Fruit fly (Drosophila melanogaster) whole organism, prepupa: ENCODE measurements around the gene CG9368.

Source experiments
- Blimp-1 ChIP-seq: fragments of 200-800 bp; sonication (Bioruptor generic); optimal IDR thresholded peaks from 3 replicates; lab custom pipeline; 2017; ENCODE audit warnings: missing biosample characterization, missing genetic modification characterization, mild to moderate bottlenecking, moderate library complexity, missing genetic modification reagents
- CG10631 ChIP-seq: fragments of 200-800 bp; sonication (Bioruptor generic); optimal IDR thresholded peaks from 2 replicates; lab custom pipeline; 2016; ENCODE audit warnings: missing biosample characterization, missing genetic modification characterization
- CG10669 ChIP-seq: fragments of 200-800 bp; sonication (Bioruptor generic); optimal IDR thresholded peaks from 3 replicates; lab custom pipeline; 2018; ENCODE audit warnings: missing biosample characterization, mild to moderate bottlenecking, missing genetic modification characterization, moderate library complexity
- CG11294 ChIP-seq: fragments of 200-800 bp; sonication (Bioruptor generic); IDR thresholded peaks from 2 replicates; pipeline ENCODE4 v1.3.6; 2022; ENCODE audit warnings: missing biosample characterization, missing genetic modification characterization
- CG11762 ChIP-seq: fragments of 200-800 bp; sonication (Bioruptor generic); optimal IDR thresholded peaks from 3 replicates; lab custom pipeline; 2016; ENCODE audit warnings: missing biosample characterization, missing genetic modification characterization; ENCODE audit not compliant: insufficient read depth
- CG11902 ChIP-seq: fragments of 200-800 bp; sonication (Bioruptor generic); optimal IDR thresholded peaks from 3 replicates; lab custom pipeline; 2016; ENCODE audit warnings: missing biosample characterization, missing genetic modification characterization
- CG15336 ChIP-seq: fragments of 200-800 bp; sonication (Bioruptor generic); IDR thresholded peaks from 2 replicates; pipeline ENCODE4 v1.3.6; 2022; ENCODE audit warnings: missing biosample characterization, missing genetic modification characterization
- CG1621 ChIP-seq: fragments of 200-800 bp; sonication (Bioruptor generic); optimal IDR thresholded peaks from 3 replicates; lab custom pipeline; 2018; ENCODE audit warnings: missing biosample characterization, mild to moderate bottlenecking, missing genetic modification characterization
- CG16779 ChIP-seq: fragments of 200-800 bp; sonication (Bioruptor generic); optimal IDR thresholded peaks from 3 replicates; lab custom pipeline; 2017; ENCODE audit warnings: missing biosample characterization, mild to moderate bottlenecking, missing genetic modification characterization
- CG3032 ChIP-seq: fragments of 200-800 bp; optimal IDR thresholded peaks from 2 replicates; lab custom pipeline; 2019; ENCODE audit warnings: missing biosample characterization, mild to moderate bottlenecking, missing genetic modification characterization, moderate library complexity
- CG32006 ChIP-seq: fragments of 200-800 bp; sonication (Bioruptor generic); optimal IDR thresholded peaks from 3 replicates; lab custom pipeline; 2017; ENCODE audit warnings: missing biosample characterization, mild to moderate bottlenecking, missing genetic modification characterization
- CG34406 ChIP-seq: fragments of 200-800 bp; sonication (Bioruptor generic); optimal IDR thresholded peaks from 3 replicates; lab custom pipeline; 2016; ENCODE audit warnings: missing biosample characterization, missing genetic modification characterization
- CG4318 ChIP-seq: fragments of 200-800 bp; sonication (Bioruptor generic); optimal IDR thresholded peaks from 3 replicates; lab custom pipeline; 2017; ENCODE audit warnings: missing biosample characterization, mild to moderate bottlenecking, missing genetic modification characterization
- CG6163 ChIP-seq: fragments of 200-800 bp; sonication (Bioruptor generic); IDR thresholded peaks from 3 replicates; pipeline ENCODE4 v1.3.6; 2022; ENCODE audit warnings: missing biosample characterization, missing genetic modification characterization
- CG6276 ChIP-seq: fragments of 200-800 bp; sonication (Bioruptor generic); optimal IDR thresholded peaks from 2 replicates; lab custom pipeline; 2017; ENCODE audit warnings: missing biosample characterization, mild to moderate bottlenecking, missing genetic modification characterization
- CG6792 ChIP-seq: fragments of 200-800 bp; sonication (Bioruptor generic); optimal IDR thresholded peaks from 3 replicates; lab custom pipeline; 2016; ENCODE audit warnings: missing biosample characterization, missing genetic modification characterization
- CG6808 ChIP-seq: fragments of 200-800 bp; sonication (Bioruptor generic); optimal IDR thresholded peaks from 3 replicates; lab custom pipeline; 2017; ENCODE audit warnings: missing biosample characterization, missing genetic modification characterization, mild to moderate bottlenecking, moderate library complexity, missing genetic modification reagents
- CG6854 ChIP-seq: fragments of 200-800 bp; sonication (Bioruptor generic); optimal IDR thresholded peaks from 2 replicates; lab custom pipeline; 2017; ENCODE audit warnings: missing biosample characterization, mild to moderate bottlenecking, missing genetic modification characterization
- CG7368 ChIP-seq: fragments of 200-800 bp; sonication (Bioruptor generic); optimal IDR thresholded peaks from 3 replicates; lab custom pipeline; 2016; ENCODE audit warnings: missing biosample characterization, missing genetic modification characterization
- CG8119 ChIP-seq: fragments of 200-800 bp; sonication (Bioruptor generic); IDR thresholded peaks from 3 replicates; pipeline ENCODE4 v1.3.6; 2022; ENCODE audit warnings: missing biosample characterization, missing genetic modification characterization
- CG8319 ChIP-seq: fragments of 200-800 bp; sonication (Bioruptor generic); optimal IDR thresholded peaks from 3 replicates; lab custom pipeline; 2016; ENCODE audit warnings: missing biosample characterization, missing genetic modification characterization
- CG8632 ChIP-seq: fragments of 200-800 bp; sonication (Bioruptor generic); optimal IDR thresholded peaks from 3 replicates; lab custom pipeline; 2016; ENCODE audit warnings: missing biosample characterization, missing genetic modification characterization
- Eip78C ChIP-seq: fragments of 200-800 bp; sonication (Bioruptor generic); peaks from one replicate; lab custom pipeline; 2016; ENCODE audit warnings: missing biosample characterization, missing genetic modification characterization
- Eip93F ChIP-seq: fragments of 200-800 bp; sonication (Bioruptor generic); optimal IDR thresholded peaks from 2 replicates; lab custom pipeline; 2016; ENCODE audit warnings: missing biosample characterization, mild to moderate bottlenecking, missing genetic modification characterization
- Ets96B ChIP-seq: fragments of 200-800 bp; optimal IDR thresholded peaks from 2 replicates; lab custom pipeline; 2019; ENCODE audit warnings: missing biosample characterization, mild to moderate bottlenecking, missing genetic modification characterization, moderate library complexity
- Gug ChIP-seq: fragments of 200-800 bp; sonication (Bioruptor generic); IDR thresholded peaks from 2 replicates; pipeline ENCODE4 v1.3.6; 2022; ENCODE audit warnings: missing biosample characterization, missing genetic modification characterization
- Hr38 ChIP-seq: sonication (Bioruptor generic); optimal IDR thresholded peaks from 2 replicates; lab custom pipeline; 2016; ENCODE audit warnings: missing biosample characterization, missing genetic modification characterization
- Hr39 ChIP-seq: fragments of 200-800 bp; sonication (Bioruptor generic); optimal IDR thresholded peaks from 2 replicates; lab custom pipeline; 2016; ENCODE audit warnings: missing biosample characterization, missing genetic modification characterization
- Hr4 ChIP-seq: fragments of 200-800 bp; sonication (Bioruptor generic); optimal IDR thresholded peaks from 3 replicates; lab custom pipeline; 2016; ENCODE audit warnings: missing biosample characterization, missing genetic modification characterization
- Lpt ChIP-seq: fragments of 200-800 bp; sonication (Bioruptor generic); optimal IDR thresholded peaks from 3 replicates; lab custom pipeline; 2016; ENCODE audit warnings: missing biosample characterization, missing genetic modification characterization
- Met ChIP-seq: fragments of 200-800 bp; sonication (Bioruptor generic); optimal IDR thresholded peaks from 3 replicates; lab custom pipeline; 2016; ENCODE audit warnings: missing biosample characterization, missing genetic modification characterization
- OdsH ChIP-seq: fragments of 200-800 bp; sonication (Bioruptor generic); optimal IDR thresholded peaks from 3 replicates; lab custom pipeline; 2016; ENCODE audit warnings: missing biosample characterization, missing genetic modification characterization
- Smox ChIP-seq: fragments of 200-800 bp; sonication (Bioruptor generic); optimal IDR thresholded peaks from 3 replicates; lab custom pipeline; 2016; ENCODE audit warnings: missing biosample characterization, missing genetic modification characterization
- Sox102F ChIP-seq: fragments of 200-800 bp; sonication (Bioruptor generic); optimal IDR thresholded peaks from 2 replicates; lab custom pipeline; 2016; ENCODE audit warnings: missing biosample characterization, mild to moderate bottlenecking, missing genetic modification characterization
- Sox14 ChIP-seq: fragments of 200-800 bp; sonication (Bioruptor generic); optimal IDR thresholded peaks from 3 replicates; lab custom pipeline; 2016; ENCODE audit warnings: missing biosample characterization, missing genetic modification characterization
- Sox15 ChIP-seq: fragments of 200-800 bp; sonication (Bioruptor generic); optimal IDR thresholded peaks from 3 replicates; lab custom pipeline; 2016; ENCODE audit warnings: missing biosample characterization, missing genetic modification characterization
- achi ChIP-seq: fragments of 200-800 bp; sonication (Bioruptor generic); optimal IDR thresholded peaks from 3 replicates; lab custom pipeline; 2016; ENCODE audit warnings: missing biosample characterization, missing genetic modification characterization
- acj6 ChIP-seq: fragments of 200-800 bp; sonication (Bioruptor generic); optimal IDR thresholded peaks from 3 replicates; lab custom pipeline; 2016; ENCODE audit warnings: missing biosample characterization, missing genetic modification characterization
- cyc ChIP-seq: fragments of 200-800 bp; sonication (Bioruptor generic); optimal IDR thresholded peaks from 3 replicates; lab custom pipeline; 2016; ENCODE audit warnings: missing biosample characterization, missing genetic modification characterization
- dsx ChIP-seq: fragments of 200-800 bp; optimal IDR thresholded peaks from 3 replicates; lab custom pipeline; 2019; ENCODE audit warnings: missing biosample characterization, mild to moderate bottlenecking, missing genetic modification characterization, moderate library complexity; ENCODE audit not compliant: poor library complexity, severe bottlenecking
- eg ChIP-seq: fragments of 200-800 bp; sonication (Bioruptor generic); IDR thresholded peaks from 3 replicates; pipeline ENCODE4 v1.3.6; 2022; ENCODE audit warnings: missing biosample characterization, missing genetic modification characterization
- esn ChIP-seq: fragments of 200-800 bp; sonication (Bioruptor generic); optimal IDR thresholded peaks from 2 replicates; lab custom pipeline; 2016; ENCODE audit warnings: missing biosample characterization, mild to moderate bottlenecking, missing genetic modification characterization, moderate library complexity
- fd59A ChIP-seq: fragments of 200-800 bp; sonication (Bioruptor generic); optimal IDR thresholded peaks from 2 replicates; lab custom pipeline; 2017; ENCODE audit warnings: missing biosample characterization, mild to moderate bottlenecking, missing genetic modification characterization, missing genetic modification reagents
- fd85E ChIP-seq: fragments of 200-800 bp; sonication (Bioruptor generic); optimal IDR thresholded peaks from 3 replicates; lab custom pipeline; 2016; ENCODE audit warnings: missing biosample characterization, missing genetic modification characterization
- lz ChIP-seq: fragments of 200-800 bp; sonication (Bioruptor generic); optimal IDR thresholded peaks from 3 replicates; lab custom pipeline; 2016; ENCODE audit warnings: missing biosample characterization, missing genetic modification characterization
- net ChIP-seq: fragments of 200-800 bp; sonication (Bioruptor generic); optimal IDR thresholded peaks from 3 replicates; lab custom pipeline; 2016; ENCODE audit warnings: missing biosample characterization, missing genetic modification characterization
- salr ChIP-seq, 2 experiments: fragments of 200-800 bp; sonication (Bioruptor generic); optimal IDR thresholded peaks; 3 replicates each; lab custom pipeline; 2016 to 2018; ENCODE audit warnings: missing biosample characterization in 2 of 2, missing genetic modification characterization in 2 of 2, mild to moderate bottlenecking in 1 of 2
- spab ChIP-seq: fragments of 200-800 bp; sonication (Bioruptor generic); optimal IDR thresholded peaks from 2 replicates; lab custom pipeline; 2017; ENCODE audit warnings: missing biosample characterization, mild to moderate bottlenecking, missing genetic modification characterization, missing genetic modification reagents
- svp ChIP-seq: fragments of 200-800 bp; sonication (Bioruptor generic); peaks from one replicate; lab custom pipeline; 2016; ENCODE audit warnings: missing biosample characterization, missing genetic modification characterization
- vri ChIP-seq: fragments of 200-800 bp; sonication (Bioruptor generic); optimal IDR thresholded peaks from 3 replicates; lab custom pipeline; 2016; ENCODE audit warnings: missing biosample characterization, mild to moderate bottlenecking, missing genetic modification characterization

Gene CG9368

dm6 chr3L:19632766-19633632 is 31.6 kb downstream of the CG9368 start:
- TF ChIP-seq Ets96B (tag; lab: Kevin White, UChicago) (peak; percentile 29), Sox15 (peak; percentile 39), spab (no peak), Blimp-1 (GFP tag; lab: Kevin White, UChicago) (peak; percentile 15), CG34406 (GFP tag; lab: Kevin White, UChicago) (peak; percentile 53), CG8119 (GFP tag; lab: Robert Waterston, UW) (peak; percentile 70), Lpt (peak; percentile 51), CG8632 (GFP tag; lab: Kevin White, UChicago) (peak; percentile 57), Sox102F (peak; percentile 52), Eip93F (GFP tag; lab: Kevin White, UChicago) (peak; percentile 43), CG1621 (tag; lab: Kevin White, UChicago) (peak; percentile 14), CG6792 (peak; percentile 41), CG10669 (GFP tag; lab: Kevin White, UChicago) (no peak), OdsH (peak; percentile 70), acj6 (GFP tag; lab: Kevin White, UChicago) (peak; percentile 58), Smox (GFP tag; lab: Kevin White, UChicago) (peak; percentile 71), CG6276 (peak; percentile 51), Gug (peak; percentile 52; the same call in 1 of the 2 replicates), dsx (GFP tag; lab: Kevin White, UChicago) (no peak), Eip78C (peak; percentile 93), CG6163 (GFP tag; lab: Robert Waterston, UW) (peak; percentile 67; the same call in 2 of the 3 replicates), svp (GFP tag; lab: Kevin White, UChicago) (peak; percentile 82), salr (GFP tag; optimal IDR thresholded peaks at IDR 0.05; lab: Kevin White, UChicago) (peak in 1 of 2 experiments; percentile 8), Sox14 (GFP tag; lab: Kevin White, UChicago) (peak; percentile 53), CG3032 (peak; percentile 31), CG16779 (tag; lab: Kevin White, UChicago) (no peak), Hr39 (GFP tag; lab: Kevin White, UChicago) (peak; percentile 65), CG15336 (GFP tag; lab: Robert Waterston, UW) (peak; percentile 78), CG10631 (GFP tag; lab: Kevin White, UChicago) (peak; percentile 38), CG11762 (GFP tag; lab: Kevin White, UChicago) (peak; percentile 19), CG7368 (GFP tag; lab: Kevin White, UChicago) (peak; percentile 40), lz (GFP tag; lab: Kevin White, UChicago) (peak; percentile 49), cyc (GFP tag; lab: Kevin White, UChicago) (peak; percentile 64), CG32006 (GFP tag; lab: Kevin White, UChicago) (no peak), vri (GFP tag; lab: Kevin White, UChicago) (peak; percentile 54), Met (GFP tag; lab: Kevin White, UChicago) (peak; percentile 72), CG6808 (GFP tag; lab: Kevin White, UChicago) (no peak), CG11294 (GFP tag; lab: Robert Waterston, UW) (peak; percentile 59), eg (GFP tag; lab: Robert Waterston, UW) (peak; percentile 82; the same call in 2 of the 3 replicates), CG11902 (GFP tag; lab: Kevin White, UChicago) (peak; percentile 27), fd59A (GFP tag; lab: Kevin White, UChicago) (no peak), CG4318 (GFP tag; lab: Kevin White, UChicago) (peak; percentile 30), fd85E (no peak), esn (peak; percentile 73), CG8319 (GFP tag; lab: Kevin White, UChicago) (peak; percentile 93), net (GFP tag; lab: Kevin White, UChicago) (peak; percentile 41), CG6854 (GFP tag; lab: Kevin White, UChicago) (peak; percentile 95), achi (peak; percentile 59), Hr4 (GFP tag; lab: Kevin White, UChicago) (peak; percentile 85), Hr38 (GFP tag; lab: Kevin White, UChicago) (no peak)
